Worm (Caenorhabditis elegans): ENCODE data around the gene F08H9.2.

F08H9.2 gene

ce11 chrV:14491097-14491496, 30.6 kb downstream of the F08H9.2 start:
- TF ChIP-seq W03F9.2 (tag; optimal IDR thresholded peaks at IDR 0.05) (no peak), dao-5 (tag; optimal IDR thresholded peaks at IDR 0.05) (no peak), him-1 (tag; optimal IDR thresholded peaks at IDR 0.05) (no peak)

DNA sequence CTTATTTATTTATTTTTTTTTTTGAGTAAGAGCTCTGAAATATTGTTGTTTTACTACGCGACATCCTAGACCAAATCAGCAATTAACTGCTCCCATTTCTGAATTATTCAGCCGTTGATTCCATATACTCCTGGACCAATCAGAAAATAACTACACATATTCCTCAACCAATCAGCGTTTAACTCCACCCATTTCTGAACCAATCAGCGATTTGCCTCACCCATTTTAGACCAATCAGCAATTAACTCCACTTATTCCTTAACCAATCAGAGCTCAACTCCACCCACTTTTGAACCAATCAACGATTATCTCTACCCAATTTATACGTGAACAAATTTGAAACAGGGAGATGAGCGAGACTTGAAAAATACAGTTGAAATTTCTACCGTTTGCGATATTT, 33.2 kb downstream of the F08H9.2 start:
- no peak for TF ChIP-seq him-1 (tag; optimal IDR thresholded peaks at IDR 0.05)
- TF ChIP-seq W03F9.2 (tag; optimal IDR thresholded peaks at IDR 0.05), result no peak
- TF ChIP-seq dao-5 (tag; optimal IDR thresholded peaks at IDR 0.05), result no peak

DNA sequence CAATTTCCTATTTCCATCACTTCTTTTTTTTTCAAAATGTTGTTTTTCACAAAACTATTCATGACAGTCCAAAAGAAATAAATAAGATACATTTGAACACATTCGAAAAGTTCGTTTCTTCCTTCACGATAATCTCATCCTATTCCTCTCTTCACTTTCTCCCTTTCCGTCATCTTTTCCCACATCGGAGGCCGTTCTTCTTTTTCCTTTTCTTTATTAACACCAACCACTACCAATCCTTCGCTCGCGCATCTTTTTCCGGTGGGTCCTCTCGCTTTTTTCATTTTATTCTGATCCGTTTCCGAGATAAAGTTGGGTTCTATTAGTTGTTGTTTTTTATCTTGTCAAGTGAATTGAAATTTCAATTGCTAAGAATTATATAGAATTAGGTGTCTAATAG, 35.0 kb downstream of the F08H9.2 start:
- TF ChIP-seq W03F9.2 (tag; optimal IDR thresholded peaks at IDR 0.05) (no peak), him-1 (tag; optimal IDR thresholded peaks at IDR 0.05) (no peak), dao-5 (tag; optimal IDR thresholded peaks at IDR 0.05) (no peak)

DNA sequence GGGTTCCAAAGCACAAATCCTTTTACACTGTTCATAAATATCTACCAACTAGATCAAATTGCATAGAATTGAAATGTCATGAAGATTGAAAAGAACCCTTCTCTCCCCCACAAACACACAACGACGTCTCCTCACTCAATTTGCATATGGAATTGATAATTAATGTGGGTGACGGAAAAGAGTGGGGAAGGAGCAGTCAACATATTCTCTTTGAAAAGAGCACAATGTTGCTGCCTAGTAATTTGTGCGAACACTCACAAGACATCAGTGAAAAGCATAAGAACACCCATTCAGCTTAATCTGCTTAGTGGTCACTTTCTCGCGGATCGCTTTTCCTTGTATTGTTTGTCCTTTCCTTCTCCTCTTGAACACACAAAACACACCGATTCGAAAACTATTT, 36.0 kb downstream of the F08H9.2 start:
- no peak for TF ChIP-seq him-1 (tag; optimal IDR thresholded peaks at IDR 0.05)
- TF ChIP-seq dao-5 (tag; optimal IDR thresholded peaks at IDR 0.05), result no peak
- TF ChIP-seq W03F9.2 (tag; optimal IDR thresholded peaks at IDR 0.05), result no peak

- no peak for TF ChIP-seq him-1 (tag; optimal IDR thresholded peaks at IDR 0.05)
- TF ChIP-seq W03F9.2 (tag; optimal IDR thresholded peaks at IDR 0.05), result no peak
- no peak for TF ChIP-seq dao-5 (tag; optimal IDR thresholded peaks at IDR 0.05)
Observed at ce11 chrV:14498204-14498603, 37.7 kb downstream of the F08H9.2 start.

ce11 chrV:14499074-14499864, 38.8 kb downstream of the F08H9.2 start:
- TF ChIP-seq dao-5 (tag; optimal IDR thresholded peaks at IDR 0.05) (no peak), W03F9.2 (tag; optimal IDR thresholded peaks at IDR 0.05) (no peak), him-1 (tag; optimal IDR thresholded peaks at IDR 0.05) (no peak)

DNA sequence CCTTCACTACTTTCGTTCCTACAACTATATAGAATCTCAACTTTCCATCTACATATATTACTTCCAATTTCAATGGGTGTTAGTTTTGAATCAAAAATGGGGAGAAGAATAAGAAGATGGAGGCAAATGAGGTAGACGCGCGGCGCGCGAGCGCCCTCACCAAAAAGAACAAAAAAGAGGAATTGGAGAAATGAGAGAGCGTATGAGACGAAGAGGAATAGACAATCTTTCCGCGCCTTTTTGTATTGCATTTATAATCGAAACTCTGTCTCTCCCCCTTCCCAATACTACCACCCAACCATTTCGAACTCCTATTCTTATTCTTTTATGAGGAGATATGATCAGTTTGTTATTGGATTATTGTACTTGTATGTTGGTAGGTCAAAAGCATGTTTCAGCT, 40.1 kb downstream of the F08H9.2 start:
- TF ChIP-seq him-1 (tag; optimal IDR thresholded peaks at IDR 0.05) (no peak), W03F9.2 (tag; optimal IDR thresholded peaks at IDR 0.05) (no peak), dao-5 (tag; optimal IDR thresholded peaks at IDR 0.05) (no peak)

DNA sequence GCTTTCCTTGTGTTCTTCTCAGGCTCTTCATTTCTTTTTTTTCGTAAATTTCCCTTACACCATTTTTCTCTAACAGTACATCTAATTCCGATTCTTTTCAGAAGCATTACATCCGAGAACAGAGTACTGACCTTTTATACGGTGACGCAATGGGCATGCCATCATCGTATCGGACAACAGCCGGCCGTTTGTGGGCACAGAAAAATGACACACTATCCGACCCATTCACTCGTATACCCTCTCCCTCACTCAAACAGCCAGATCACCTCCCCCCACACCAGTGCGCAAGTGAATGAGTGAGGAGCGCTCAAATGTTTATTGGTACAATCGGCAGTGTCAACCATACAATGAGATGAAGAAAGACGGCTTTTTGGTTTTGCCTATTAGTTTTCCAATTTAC, 40.7 kb downstream of the F08H9.2 start, which contains the start of gene R02D5.24:
Gene R02D5.24, plus strand, starts transcription at position 205 of the 400 bp plus-strand sequence.
- TF ChIP-seq him-1 (tag; optimal IDR thresholded peaks at IDR 0.05), result no peak
- TF ChIP-seq dao-5 (tag; optimal IDR thresholded peaks at IDR 0.05), result no peak
- no peak for TF ChIP-seq W03F9.2 (tag; optimal IDR thresholded peaks at IDR 0.05)

- TF ChIP-seq him-1 (tag; optimal IDR thresholded peaks at IDR 0.05), result no peak
- TF ChIP-seq dao-5 (tag; optimal IDR thresholded peaks at IDR 0.05), result no peak
- no peak for TF ChIP-seq W03F9.2 (tag; optimal IDR thresholded peaks at IDR 0.05)
Observed at ce11 chrV:14503065-14503464, 42.6 kb downstream of the F08H9.2 start.

- TF ChIP-seq dao-5 (tag; optimal IDR thresholded peaks at IDR 0.05), result no peak
- no peak for TF ChIP-seq W03F9.2 (tag; optimal IDR thresholded peaks at IDR 0.05)
- no peak for TF ChIP-seq him-1 (tag; optimal IDR thresholded peaks at IDR 0.05)
Observed at ce11 chrV:14504120-14504519, 43.7 kb downstream of the F08H9.2 start.

DNA sequence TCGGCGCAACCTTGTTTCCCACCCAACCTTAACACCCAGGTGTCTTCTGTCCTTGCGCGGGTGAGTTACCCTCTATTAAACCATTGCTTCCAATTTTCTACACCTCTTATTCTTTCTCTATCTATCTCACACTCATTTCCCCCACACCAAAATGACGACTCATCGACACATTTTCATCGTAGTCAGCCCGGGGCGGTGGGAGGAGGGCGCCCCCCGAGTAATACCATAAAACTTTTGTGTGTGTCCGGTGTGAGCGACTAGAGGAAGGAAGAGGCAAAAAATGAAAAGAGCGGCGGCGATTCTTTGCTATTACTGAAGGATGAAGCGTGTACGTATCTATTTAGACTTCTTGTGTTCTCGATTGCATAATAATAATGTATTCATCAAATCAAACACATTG, 44.3 kb downstream of the F08H9.2 start:
- TF ChIP-seq W03F9.2 (tag; optimal IDR thresholded peaks at IDR 0.05), result no peak
- no peak for TF ChIP-seq dao-5 (tag; optimal IDR thresholded peaks at IDR 0.05)

DNA sequence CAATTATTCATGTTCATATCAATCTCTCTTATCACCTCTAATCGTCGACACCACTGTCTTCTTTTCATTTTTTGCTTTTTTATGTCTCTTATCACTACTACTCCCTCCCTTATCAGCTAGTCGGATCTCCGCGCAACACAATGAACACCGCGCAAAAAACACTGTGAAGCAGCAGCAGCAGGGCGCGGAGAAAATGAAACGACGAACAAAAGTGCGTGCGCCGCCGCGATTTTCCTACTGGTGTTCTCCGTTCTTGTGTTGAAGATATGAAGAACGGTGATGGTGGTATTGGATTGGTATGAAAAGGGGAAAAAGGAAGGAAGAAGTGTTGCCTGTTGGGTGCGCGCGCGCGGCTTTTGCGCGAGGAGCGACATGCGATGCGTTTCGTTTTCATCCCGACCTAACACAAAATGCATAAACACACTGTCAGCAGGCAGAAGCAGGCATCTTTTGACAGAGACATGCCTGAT, 45.3 kb downstream of the F08H9.2 start:
- no peak for TF ChIP-seq dao-5 (tag; optimal IDR thresholded peaks at IDR 0.05)
- no peak for TF ChIP-seq him-1 (tag; optimal IDR thresholded peaks at IDR 0.05)

- TF ChIP-seq dao-5 (tag; optimal IDR thresholded peaks at IDR 0.05), result no peak
- TF ChIP-seq W03F9.2 (tag; optimal IDR thresholded peaks at IDR 0.05), result no peak
- no peak for TF ChIP-seq him-1 (tag; optimal IDR thresholded peaks at IDR 0.05)
Observed at ce11 chrV:14506713-14507675, 46.5 kb downstream of the F08H9.2 start.

DNA sequence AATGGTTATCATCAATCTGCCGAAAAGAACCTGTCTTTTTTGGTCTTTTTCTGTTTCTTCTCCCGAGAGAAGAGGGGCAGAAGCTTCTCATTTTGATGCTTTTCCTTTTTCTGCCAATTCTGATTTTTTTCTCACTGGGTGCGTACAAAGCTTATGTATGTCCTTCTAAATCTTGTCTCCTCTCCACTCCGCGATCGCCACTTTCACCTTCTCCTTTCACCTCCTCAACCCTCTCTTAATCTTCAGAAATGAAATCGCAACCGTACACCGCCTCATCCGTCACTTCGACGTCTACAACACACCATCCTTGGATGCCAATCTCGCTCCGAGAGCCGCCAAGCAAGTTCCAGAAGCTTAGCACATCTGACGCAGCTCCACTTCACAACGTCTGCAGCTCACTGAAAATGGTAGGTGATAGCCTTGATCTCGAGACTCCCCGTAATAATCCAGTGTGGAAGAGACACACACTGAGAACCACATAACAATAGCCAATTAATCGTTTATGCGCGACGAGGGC, 47.6 kb downstream of the F08H9.2 start, which contains the start of gene R02D5.1:
Gene R02D5.1, plus strand, starts transcription at position 245 of the 517 bp plus-strand sequence.
- TF ChIP-seq W03F9.2 (tag; optimal IDR thresholded peaks at IDR 0.05) (no peak), dao-5 (tag; optimal IDR thresholded peaks at IDR 0.05) (no peak), him-1 (tag; optimal IDR thresholded peaks at IDR 0.05) (no peak)

All from whole organism, L4/young adult.